Worm (Caenorhabditis elegans): ENCODE data around the gene trp-1.

DNA sequence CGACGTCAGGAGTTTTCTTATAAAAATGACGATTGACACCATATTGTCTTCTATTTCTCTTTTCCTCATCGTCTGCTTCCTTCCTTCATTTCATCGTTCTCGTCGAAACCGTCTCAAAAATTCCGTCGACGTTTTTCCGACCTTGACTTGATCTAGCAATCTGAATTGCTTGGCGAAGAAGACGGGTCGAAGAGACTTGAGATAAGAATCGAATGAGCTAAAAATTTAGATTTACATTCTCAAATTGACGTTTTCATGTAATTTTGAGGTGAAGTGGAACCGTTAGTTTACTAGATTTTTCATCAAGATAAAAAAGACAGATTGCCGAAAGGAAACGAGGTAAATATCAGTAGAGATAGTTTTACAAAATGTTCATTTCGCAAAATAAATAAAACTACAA lies 42.6 kb downstream of the trp-1 start:
- TF ChIP-seq zip-11 (GFP tag; IDR thresholded peaks at IDR 0.05) (no peak), hif-1 (tag; optimal IDR thresholded peaks at IDR 0.05) (no peak), ama-1 (optimal IDR thresholded peaks at IDR 0.05) (no peak), lin-15B (tag; optimal IDR thresholded peaks at IDR 0.05) (no peak), nhr-102 (tag; optimal IDR thresholded peaks at IDR 0.05) (no peak), unc-130 (GFP tag; optimal IDR thresholded peaks at IDR 0.05) (no peak), skn-1 (tag; optimal IDR thresholded peaks at IDR 0.05) (no peak), nhr-237 (tag; optimal IDR thresholded peaks at IDR 0.05) (no peak), lin-39 (tag; optimal IDR thresholded peaks at IDR 0.05) (no peak)
